Worm (Caenorhabditis elegans) whole organism, L4 larva: Measurements from ENCODE around the gene Y39G8B.7.

Experiments used
- F44E2.7 ChIP-seq: fragments of 200-800 bp; sonication (Bioruptor generic); IDR thresholded peaks from 2 replicates; pipeline ENCODE4 v2.1.2; 2022; ENCODE audit warnings: missing genetic modification characterization, missing compliant biosample characterization
- daf-12 ChIP-seq: fragments of 150-350 bp; optimal IDR thresholded peaks from 2 replicates; lab custom pipeline; 2014; ENCODE audit warnings: missing biosample characterization, missing genetic modification reagents, missing genetic modification characterization
- fkh-10 ChIP-seq: fragments of 150-350 bp; optimal IDR thresholded peaks from 2 replicates; lab custom pipeline; 2014; ENCODE audit warnings: missing biosample characterization, missing genetic modification reagents, missing genetic modification characterization
- nhr-76 ChIP-seq: fragments of 150-350 bp; optimal IDR thresholded peaks from 2 replicates; lab custom pipeline; 2014; ENCODE audit warnings: missing biosample characterization, missing genetic modification characterization
- unc-62 ChIP-seq, 3 experiments: fragments of 150-350 bp in 1 of 3; sonication (generic microtip); optimal IDR thresholded peaks in 2 of 3; peaks in 1 of 3; 1 replicate in 1 of 3; 2 replicates in 2 of 3; lab custom pipeline; 2014 to 2017; ENCODE audit warnings: missing biosample characterization in 3 of 3, missing genetic modification characterization in 3 of 3, missing genetic modification reagents in 3 of 3, missing genotype in 1 of 3

DNA sequence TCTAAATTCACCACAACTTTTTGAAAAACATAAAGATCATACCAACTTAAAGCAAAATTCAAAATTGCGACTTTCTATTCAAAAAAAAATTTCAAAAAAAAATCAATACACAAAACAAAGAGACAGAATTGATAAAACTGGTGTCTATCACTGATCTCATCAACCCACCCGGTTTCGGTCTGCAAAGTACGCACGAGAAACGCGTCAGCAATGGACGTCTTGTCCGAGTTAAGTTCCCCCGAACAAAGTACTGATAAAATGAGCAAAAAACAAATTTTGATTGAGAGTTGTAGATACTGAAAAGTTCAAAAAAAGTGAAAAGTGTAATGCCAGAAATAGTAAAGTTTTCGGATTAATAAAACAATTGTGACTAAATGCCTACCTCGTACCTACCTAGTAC lies 36.5 kb downstream of the Y39G8B.7 start:
- TF ChIP-seq daf-12 (no peak), fkh-10 (GFP tag; lab: Kevin White, UChicago) (no peak), unc-62 (GFP tag; optimal IDR thresholded peaks at IDR 0.05 in 1 of 2; lab: Kevin White, UChicago) (no peak), unc-62 (tag; optimal IDR thresholded peaks at IDR 0.05; lab: Kevin White, UChicago) (no peak), F44E2.7 (no peak), nhr-76 (tag; lab: Kevin White, UChicago) (no peak)
